Fruit fly (Drosophila melanogaster) whole organism, embryonic: ENCODE data around the gene mAcon1.

ENCODE experiments used
- B-H1 ChIP-seq: fragments of 200-800 bp; sonication (Bioruptor generic); IDR thresholded peaks from 3 replicates; pipeline ENCODE4 v1.3.6; 2022; ENCODE audit warnings: missing biosample characterization, missing genetic modification characterization
- CG1024 ChIP-seq: fragments of 200-800 bp; sonication (Bioruptor generic); IDR thresholded peaks from 2 replicates; pipeline ENCODE4 v1.3.6; 2022; ENCODE audit warnings: missing biosample characterization, missing genetic modification characterization
- CG11093 ChIP-seq: fragments of 200-800 bp; sonication (Bioruptor generic); IDR thresholded peaks from 3 replicates; pipeline ENCODE4 v1.3.6; 2022; ENCODE audit warnings: missing biosample characterization, missing genetic modification characterization
- CG12236 ChIP-seq: fragments of 200-800 bp; sonication (Bioruptor generic); optimal IDR thresholded peaks from 2 replicates; lab custom pipeline; 2016; ENCODE audit warnings: missing biosample characterization, missing genetic modification characterization
- CG12391 ChIP-seq: fragments of 200-800 bp; sonication (Bioruptor generic); optimal IDR thresholded peaks from 3 replicates; lab custom pipeline; 2018; ENCODE audit warnings: missing biosample characterization, mild to moderate bottlenecking, missing genetic modification characterization, moderate library complexity
- CG15514 ChIP-seq: fragments of 200-800 bp; sonication (Bioruptor generic); optimal IDR thresholded peaks from 3 replicates; lab custom pipeline; 2017; ENCODE audit warnings: missing biosample characterization, missing genetic modification characterization, mild to moderate bottlenecking, moderate library complexity, missing genetic modification reagents
- CG15601 ChIP-seq: fragments of 200-800 bp; sonication (Bioruptor generic); optimal IDR thresholded peaks from 3 replicates; lab custom pipeline; 2019; ENCODE audit warnings: missing biosample characterization, mild to moderate bottlenecking, missing genetic modification characterization, moderate library complexity
- CG16813 ChIP-seq: fragments of 200-800 bp; sonication (Bioruptor generic); IDR thresholded peaks from 3 replicates; pipeline ENCODE4 v1.3.6; 2022; ENCODE audit warnings: missing biosample characterization, missing genetic modification characterization; ENCODE audit not compliant: partially characterized antibody
- CG17802 ChIP-seq: fragments of 200-800 bp; sonication (Bioruptor generic); optimal IDR thresholded peaks from 2 replicates; lab custom pipeline; 2018; ENCODE audit warnings: missing biosample characterization, mild to moderate bottlenecking, missing genetic modification characterization, moderate library complexity
- CG2129 ChIP-seq: fragments of 200-800 bp; sonication (Bioruptor generic); IDR thresholded peaks from 2 replicates; pipeline ENCODE4 v1.3.6; 2022; ENCODE audit warnings: missing biosample characterization, missing genetic modification characterization; ENCODE audit not compliant: partially characterized antibody
- CG30431 ChIP-seq: fragments of 200-800 bp; sonication (Bioruptor generic); optimal IDR thresholded peaks from 2 replicates; lab custom pipeline; 2017; ENCODE audit warnings: missing biosample characterization, missing genetic modification characterization
- CG31224 ChIP-seq: fragments of 200-800 bp; sonication (Bioruptor generic); IDR thresholded peaks from 2 replicates; pipeline ENCODE4 v1.3.6; 2022; ENCODE audit warnings: missing biosample characterization, missing genetic modification characterization
- CG34224 ChIP-seq: fragments of 200-800 bp; sonication (Bioruptor generic); IDR thresholded peaks from 3 replicates; pipeline ENCODE4 v1.3.6; 2022; ENCODE audit warnings: missing biosample characterization, missing genetic modification characterization; ENCODE audit not compliant: partially characterized antibody
- CG3847 ChIP-seq: fragments of 200-800 bp; sonication (Bioruptor generic); IDR thresholded peaks from 2 replicates; pipeline ENCODE4 v1.3.6; 2022; ENCODE audit warnings: missing biosample characterization, missing genetic modification characterization
- CG4617 ChIP-seq: fragments of 200-800 bp; sonication (Bioruptor generic); optimal IDR thresholded peaks from 3 replicates; lab custom pipeline; 2016; ENCODE audit warnings: missing biosample characterization, missing genetic modification characterization, borderline replicate concordance
- CHES-1-like ChIP-seq: fragments of 200-800 bp; sonication (Bioruptor generic); optimal IDR thresholded peaks from 2 replicates; lab custom pipeline; 2016; ENCODE audit warnings: missing biosample characterization, missing genetic modification characterization
- Dad ChIP-seq: fragments of 200-800 bp; sonication (Bioruptor generic); optimal IDR thresholded peaks from 3 replicates; lab custom pipeline; 2016; ENCODE audit warnings: missing biosample characterization, missing genetic modification characterization
- Dfd ChIP-seq, 2 experiments: fragments of >200 bp; optimal IDR thresholded peaks; 2 replicates each; lab custom pipeline; 2017; ENCODE audit warnings: missing biosample characterization in 2 of 2, missing genetic modification characterization in 2 of 2
- ERR ChIP-seq: fragments of 200-800 bp; sonication (Bioruptor generic); optimal IDR thresholded peaks from 2 replicates; lab custom pipeline; 2016; ENCODE audit warnings: missing biosample characterization, missing genetic modification characterization
- Fer2 ChIP-seq: fragments of 200-800 bp; sonication (Bioruptor generic); optimal IDR thresholded peaks from 2 replicates; lab custom pipeline; 2018; ENCODE audit warnings: missing biosample characterization, mild to moderate bottlenecking, missing genetic modification characterization, moderate library complexity
- Hand ChIP-seq: fragments of 200-800 bp; sonication (Bioruptor generic); optimal IDR thresholded peaks from 2 replicates; lab custom pipeline; 2017; ENCODE audit warnings: mild to moderate bottlenecking, missing biosample characterization, missing genetic modification reagents, missing genetic modification characterization
- Hmr ChIP-seq: fragments of 200-800 bp; sonication (Bioruptor generic); optimal IDR thresholded peaks from 3 replicates; lab custom pipeline; 2017; ENCODE audit warnings: mild to moderate bottlenecking, missing biosample characterization, missing genetic modification reagents, missing genetic modification characterization
- MBD-R2 ChIP-seq: fragments of 200-800 bp; sonication (Bioruptor generic); IDR thresholded peaks from 2 replicates; pipeline ENCODE4 v1.3.6; 2022; ENCODE audit warnings: missing biosample characterization, missing genetic modification characterization
- Mrtf ChIP-seq: fragments of 200-800 bp; sonication (Bioruptor generic); IDR thresholded peaks from 3 replicates; pipeline ENCODE4 v1.3.6; 2022; ENCODE audit warnings: missing biosample characterization, missing genetic modification characterization
- Oaz ChIP-seq: fragments of 200-800 bp; sonication (Bioruptor generic); IDR thresholded peaks from 2 replicates; pipeline ENCODE4 v1.3.6; 2022; ENCODE audit warnings: missing biosample characterization, missing genetic modification characterization
- Sox100B ChIP-seq: fragments of 200-800 bp; sonication (Bioruptor generic); optimal IDR thresholded peaks from 3 replicates; lab custom pipeline; 2018; ENCODE audit warnings: missing biosample characterization, mild to moderate bottlenecking, missing genetic modification characterization
- Trl ChIP-seq, 3 experiments: fragments of >200 bp in 2 of 3; fragments of 200-800 bp in 1 of 3; sonication (Bioruptor generic) in 1 of 3; optimal IDR thresholded peaks; 2 replicates in 1 of 3; 3 replicates in 2 of 3; lab custom pipeline; 2016 to 2017; ENCODE audit warnings: missing biosample characterization in 1 of 3, missing genetic modification characterization in 1 of 3
- ac ChIP-seq: fragments of 200-800 bp; sonication (Bioruptor generic); optimal IDR thresholded peaks from 3 replicates; lab custom pipeline; 2017; ENCODE audit warnings: missing biosample characterization, mild to moderate bottlenecking, missing genetic modification characterization
- ash1 ChIP-seq: fragments of 200-800 bp; sonication (Bioruptor generic); optimal IDR thresholded peaks from 2 replicates; lab custom pipeline; 2018; ENCODE audit warnings: missing biosample characterization, mild to moderate bottlenecking, missing genetic modification characterization
- bbx ChIP-seq: fragments of 200-800 bp; sonication (Bioruptor generic); IDR thresholded peaks from 2 replicates; pipeline ENCODE4 v1.3.6; 2022; ENCODE audit warnings: missing biosample characterization, missing genetic modification characterization; ENCODE audit not compliant: partially characterized antibody
- da ChIP-seq: fragments of 200-800 bp; sonication (Bioruptor generic); optimal IDR thresholded peaks from 2 replicates; lab custom pipeline; 2016; ENCODE audit warnings: missing biosample characterization, missing genetic modification characterization
- dati ChIP-seq: fragments of 200-800 bp; sonication (Bioruptor generic); IDR thresholded peaks from 2 replicates; pipeline ENCODE4 v1.3.6; 2022; ENCODE audit warnings: missing biosample characterization, missing genetic modification characterization
- gfzf ChIP-seq: fragments of 200-800 bp; sonication (Bioruptor generic); optimal IDR thresholded peaks from 2 replicates; lab custom pipeline; 2016; ENCODE audit warnings: missing biosample characterization, mild to moderate bottlenecking, missing genetic modification characterization, moderate library complexity
- inv ChIP-seq: fragments of 200-800 bp; sonication (Bioruptor generic); IDR thresholded peaks from 2 replicates; pipeline ENCODE4 v1.3.6; 2022; ENCODE audit warnings: missing biosample characterization, missing genetic modification characterization; ENCODE audit not compliant: partially characterized antibody
- kah ChIP-seq: fragments of 200-800 bp; sonication (Bioruptor generic); optimal IDR thresholded peaks from 2 replicates; lab custom pipeline; 2018; ENCODE audit warnings: missing biosample characterization, mild to moderate bottlenecking, missing genetic modification characterization
- klu ChIP-seq: fragments of 200-800 bp; sonication (Bioruptor generic); IDR thresholded peaks from 2 replicates; pipeline ENCODE4 v1.3.6; 2022; ENCODE audit warnings: missing biosample characterization, missing genetic modification characterization
- nau ChIP-seq: fragments of 200-800 bp; sonication (Bioruptor generic); optimal IDR thresholded peaks from 3 replicates; lab custom pipeline; 2017; ENCODE audit warnings: missing biosample characterization, mild to moderate bottlenecking, missing genetic modification characterization, missing genetic modification reagents
- rib ChIP-seq: fragments of 200-800 bp; sonication (Bioruptor generic); IDR thresholded peaks from 2 replicates; pipeline ENCODE4 v1.3.6; 2022; ENCODE audit warnings: missing biosample characterization, missing genetic modification characterization
- schlank ChIP-seq: fragments of 200-800 bp; sonication (Bioruptor generic); optimal IDR thresholded peaks from 2 replicates; lab custom pipeline; 2018; ENCODE audit warnings: missing biosample characterization, mild to moderate bottlenecking, missing genetic modification characterization
- seq ChIP-seq: fragments of 200-800 bp; sonication (Bioruptor generic); IDR thresholded peaks from 2 replicates; pipeline ENCODE4 v1.3.6; 2022; ENCODE audit warnings: missing biosample characterization, missing genetic modification characterization
- sim ChIP-seq: fragments of 200-800 bp; sonication (Bioruptor generic); IDR thresholded peaks from 2 replicates; pipeline ENCODE4 v1.3.6; 2022; ENCODE audit warnings: missing biosample characterization, missing genetic modification characterization
- tin ChIP-seq: fragments of 200-800 bp; sonication (Bioruptor generic); optimal IDR thresholded peaks from 3 replicates; lab custom pipeline; 2016; ENCODE audit warnings: missing biosample characterization, missing genetic modification characterization
- zf30C ChIP-seq: fragments of 200-800 bp; sonication (Bioruptor generic); optimal IDR thresholded peaks from 3 replicates; lab custom pipeline; 2018; ENCODE audit warnings: missing biosample characterization, mild to moderate bottlenecking, missing genetic modification characterization

mAcon1 gene

dm6 chr2L:21142972-21143385, 25.4 kb upstream of the mAcon1 start, which contains the start of gene pths (continued):
- TF ChIP-seq Trl (optimal IDR thresholded peaks at IDR 0.05; lab: Kevin White, UChicago) (no peak), Trl (GFP tag; optimal IDR thresholded peaks at IDR 0.05; lab: Kevin White, UChicago) (peak; percentile 40), CG17802 (tag; lab: Kevin White, UChicago) (peak; percentile 95), da (no peak), Fer2 (tag; lab: Kevin White, UChicago) (no peak), ac (GFP tag; lab: Kevin White, UChicago) (no peak), CG12236 (GFP tag; lab: Kevin White, UChicago) (no peak), Mrtf (GFP tag; lab: Robert Waterston, UW) (no peak), CG4617 (GFP tag; lab: Kevin White, UChicago) (peak; percentile 31), CG15601 (no peak), dati (GFP tag; lab: Robert Waterston, UW) (no peak), Hand (GFP tag; lab: Kevin White, UChicago) (no peak), CG11093 (GFP tag; lab: Robert Waterston, UW) (no peak), CHES-1-like (peak; percentile 65), Sox100B (no peak), MBD-R2 (GFP tag; lab: Robert Waterston, UW) (peak; percentile 39), ERR (GFP tag; lab: Kevin White, UChicago) (peak; percentile 40), CG16813 (peak; percentile 85), CG2129 (GFP tag; lab: Robert Waterston, UW) (peak; percentile 72), sim (GFP tag; lab: Robert Waterston, UW) (no peak), tin (GFP tag; lab: Kevin White, UChicago) (peak; percentile 42), Dad (no peak), schlank (tag; lab: Kevin White, UChicago) (no peak), nau (GFP tag; lab: Kevin White, UChicago) (no peak), CG1024 (peak; percentile 96), klu (GFP tag; lab: Robert Waterston, UW) (peak; percentile 11; the same call in 1 of the 2 replicates), rib (GFP tag; lab: Robert Waterston, UW) (no peak), kah (GFP tag; lab: Kevin White, UChicago) (no peak), CG12391 (tag; lab: Kevin White, UChicago) (peak; percentile 59), CG34224 (GFP tag; lab: Robert Waterston, UW) (peak; percentile 75), zf30C (GFP tag; lab: Kevin White, UChicago) (no peak), CG3847 (peak; percentile 59; the same call in 1 of the 2 replicates), seq (no peak), bbx (GFP tag; lab: Robert Waterston, UW) (peak; percentile 89), Hmr (GFP tag; lab: Kevin White, UChicago) (peak; percentile 65), CG31224 (GFP tag; lab: Robert Waterston, UW) (no peak), gfzf (peak; percentile 47), inv (peak; percentile 79), CG15514 (GFP tag; lab: Kevin White, UChicago) (peak; percentile 72), CG30431 (GFP tag; lab: Kevin White, UChicago) (no peak), ash1 (no peak), Dfd (GFP tag; optimal IDR thresholded peaks at IDR 0.05; lab: Kevin White, UChicago) (peak in 1 of 2 experiments; percentile 73), Oaz (GFP tag; lab: Robert Waterston, UW) (no peak), B-H1 (GFP tag; lab: Robert Waterston, UW) (no peak)
